Fruit fly (Drosophila melanogaster) whole organism, embryonic: ENCODE measurements around the gene JMJD5.

Experiments
- Atf6 ChIP-seq: fragments of 200-800 bp; sonication (Bioruptor generic); IDR thresholded peaks from 2 replicates; pipeline ENCODE4 v1.3.6; 2022; ENCODE audit warnings: missing biosample characterization, missing genetic modification characterization
- BEAF-32 ChIP-seq: fragments of 200-800 bp; sonication (Bioruptor generic); optimal IDR thresholded peaks from 3 replicates; lab custom pipeline; 2017; ENCODE audit warnings: missing biosample characterization, missing genetic modification characterization, mild to moderate bottlenecking, moderate library complexity, missing genetic modification reagents
- Bgb ChIP-seq: fragments of 200-800 bp; sonication (Bioruptor generic); IDR thresholded peaks from 2 replicates; pipeline ENCODE4 v1.3.6; 2022; ENCODE audit warnings: missing biosample characterization, missing genetic modification characterization; ENCODE audit not compliant: partially characterized antibody
- CG11504 ChIP-seq: fragments of 200-800 bp; sonication (Bioruptor generic); optimal IDR thresholded peaks from 3 replicates; lab custom pipeline; 2019; ENCODE audit warnings: missing biosample characterization, mild to moderate bottlenecking, missing genetic modification characterization, moderate library complexity
- CG1233 ChIP-seq: fragments of 200-800 bp; sonication (Bioruptor generic); optimal IDR thresholded peaks from 4 replicates; lab custom pipeline; 2018; ENCODE audit warnings: missing biosample characterization, mild to moderate bottlenecking, missing genetic modification characterization
- CG13624 ChIP-seq: fragments of 200-800 bp; sonication (Bioruptor generic); optimal IDR thresholded peaks from 2 replicates; lab custom pipeline; 2016; ENCODE audit warnings: missing biosample characterization, missing genetic modification characterization
- CG15011 ChIP-seq: fragments of 200-800 bp; sonication (Bioruptor generic); optimal IDR thresholded peaks from 3 replicates; lab custom pipeline; 2018; ENCODE audit warnings: missing biosample characterization, mild to moderate bottlenecking, missing genetic modification characterization
- CG16779 ChIP-seq: fragments of 200-800 bp; sonication (Bioruptor generic); IDR thresholded peaks from 2 replicates; pipeline ENCODE4 v1.3.6; 2022; ENCODE audit warnings: missing biosample characterization, missing genetic modification characterization
- CG16813 ChIP-seq: fragments of 200-800 bp; sonication (Bioruptor generic); IDR thresholded peaks from 3 replicates; pipeline ENCODE4 v1.3.6; 2022; ENCODE audit warnings: missing biosample characterization, missing genetic modification characterization; ENCODE audit not compliant: partially characterized antibody
- CG31388 ChIP-seq: fragments of 200-800 bp; sonication (Bioruptor generic); optimal IDR thresholded peaks from 2 replicates; lab custom pipeline; 2016; ENCODE audit warnings: missing biosample characterization, missing genetic modification characterization
- CG6683 ChIP-seq: fragments of 200-800 bp; sonication (Bioruptor generic); optimal IDR thresholded peaks from 2 replicates; lab custom pipeline; 2017; ENCODE audit warnings: missing biosample characterization, mild to moderate bottlenecking, missing genetic modification characterization, missing genetic modification reagents
- CG8359 ChIP-seq: fragments of 200-800 bp; sonication (Bioruptor generic); optimal IDR thresholded peaks from 2 replicates; lab custom pipeline; 2017; ENCODE audit warnings: missing biosample characterization, mild to moderate bottlenecking, missing genetic modification characterization, borderline replicate concordance
- CG9932 ChIP-seq: fragments of 200-800 bp; sonication (Bioruptor generic); IDR thresholded peaks from 2 replicates; pipeline ENCODE4 v1.3.6; 2022; ENCODE audit warnings: missing biosample characterization, missing genetic modification characterization
- Dfd ChIP-seq, 2 experiments: fragments of >200 bp; optimal IDR thresholded peaks; 2 replicates each; lab custom pipeline; 2017; ENCODE audit warnings: missing biosample characterization in 2 of 2, missing genetic modification characterization in 2 of 2
- E2f2 ChIP-seq: fragments of 200-800 bp; sonication (Bioruptor generic); IDR thresholded peaks from 2 replicates; pipeline ENCODE4 v1.3.6; 2022; ENCODE audit warnings: missing biosample characterization, missing genetic modification characterization
- Ets65A ChIP-seq: fragments of 200-800 bp; sonication (Bioruptor generic); peaks from one replicate; lab custom pipeline; 2016; ENCODE audit warnings: missing biosample characterization, missing genetic modification characterization
- Hand ChIP-seq: fragments of 200-800 bp; sonication (Bioruptor generic); optimal IDR thresholded peaks from 2 replicates; lab custom pipeline; 2017; ENCODE audit warnings: mild to moderate bottlenecking, missing biosample characterization, missing genetic modification reagents, missing genetic modification characterization
- HmgZ ChIP-seq: fragments of 200-800 bp; sonication (Bioruptor generic); optimal IDR thresholded peaks from 2 replicates; lab custom pipeline; 2018; ENCODE audit warnings: missing biosample characterization, mild to moderate bottlenecking, missing genetic modification characterization
- Hr51 ChIP-seq, 2 experiments: fragments of 200-800 bp; sonication (Bioruptor generic); optimal IDR thresholded peaks; 2 replicates in 1 of 2; 3 replicates in 1 of 2; lab custom pipeline; 2016 to 2018; ENCODE audit warnings: missing biosample characterization in 2 of 2, missing genetic modification characterization in 2 of 2, mild to moderate bottlenecking in 1 of 2, moderate library complexity in 1 of 2
- MBD-R2 ChIP-seq: fragments of 200-800 bp; sonication (Bioruptor generic); IDR thresholded peaks from 2 replicates; pipeline ENCODE4 v1.3.6; 2022; ENCODE audit warnings: missing biosample characterization, missing genetic modification characterization
- Med ChIP-seq: fragments of 200-800 bp; sonication (Bioruptor generic); peaks from one replicate; lab custom pipeline; 2016; ENCODE audit warnings: missing biosample characterization, missing genetic modification characterization, mild to moderate bottlenecking, inconsistent platforms, moderate library complexity
- Meics ChIP-seq: fragments of 200-800 bp; sonication (Bioruptor generic); optimal IDR thresholded peaks from 2 replicates; lab custom pipeline; 2017; ENCODE audit warnings: missing biosample characterization, mild to moderate bottlenecking, missing genetic modification characterization
- Nf-YC ChIP-seq: fragments of 200-800 bp; optimal IDR thresholded peaks from 3 replicates; lab custom pipeline; 2019; ENCODE audit warnings: missing biosample characterization, mild to moderate bottlenecking, missing genetic modification characterization, moderate library complexity
- Ravus ChIP-seq: fragments of 200-800 bp; sonication (Bioruptor generic); IDR thresholded peaks from 2 replicates; pipeline ENCODE4 v1.3.6; 2022; ENCODE audit warnings: missing biosample characterization, missing genetic modification characterization
- Scr ChIP-seq: fragments of 200-800 bp; sonication (Bioruptor generic); IDR thresholded peaks from 2 replicates; pipeline ENCODE4 v1.3.6; 2022; ENCODE audit warnings: missing biosample characterization, missing genetic modification characterization; ENCODE audit not compliant: partially characterized antibody
- Taf1 ChIP-seq: fragments of 200-800 bp; sonication (Bioruptor generic); IDR thresholded peaks from 2 replicates; pipeline ENCODE4 v1.3.6; 2022; ENCODE audit warnings: missing biosample characterization, missing genetic modification characterization
- YL-1 ChIP-seq: fragments of 200-800 bp; sonication (Bioruptor generic); optimal IDR thresholded peaks from 3 replicates; lab custom pipeline; 2017; ENCODE audit warnings: missing biosample characterization, mild to moderate bottlenecking, missing genetic modification characterization
- ap ChIP-seq: fragments of 200-800 bp; sonication (Bioruptor generic); IDR thresholded peaks from 2 replicates; pipeline ENCODE4 v1.3.6; 2022; ENCODE audit warnings: missing biosample characterization, missing genetic modification characterization
- bbx ChIP-seq: fragments of 200-800 bp; sonication (Bioruptor generic); IDR thresholded peaks from 2 replicates; pipeline ENCODE4 v1.3.6; 2022; ENCODE audit warnings: missing biosample characterization, missing genetic modification characterization; ENCODE audit not compliant: partially characterized antibody
- ewg ChIP-seq: fragments of 200-800 bp; sonication (Bioruptor generic); optimal IDR thresholded peaks from 3 replicates; lab custom pipeline; 2017; ENCODE audit warnings: mild to moderate bottlenecking, missing biosample characterization, missing genetic modification reagents, missing genetic modification characterization
- eyg ChIP-seq: fragments of 200-800 bp; sonication (Bioruptor generic); optimal IDR thresholded peaks from 3 replicates; lab custom pipeline; 2016; ENCODE audit warnings: missing biosample characterization, missing genetic modification characterization
- fd3F ChIP-seq: fragments of 200-800 bp; sonication (Bioruptor generic); optimal IDR thresholded peaks from 2 replicates; lab custom pipeline; 2018; ENCODE audit warnings: missing biosample characterization, mild to moderate bottlenecking, missing genetic modification characterization, moderate library complexity
- gro ChIP-seq: fragments of 200-800 bp; sonication (Bioruptor generic); optimal IDR thresholded peaks from 2 replicates; lab custom pipeline; 2016; ENCODE audit warnings: missing biosample characterization, missing genetic modification characterization
- gsb-n ChIP-seq: fragments of 200-800 bp; sonication (Bioruptor generic); optimal IDR thresholded peaks from 3 replicates; lab custom pipeline; 2018; ENCODE audit warnings: missing biosample characterization, mild to moderate bottlenecking, missing genetic modification characterization
- ind ChIP-seq: fragments of 200-800 bp; sonication (Bioruptor generic); optimal IDR thresholded peaks from 3 replicates; lab custom pipeline; 2016; ENCODE audit warnings: missing biosample characterization, missing genetic modification characterization
- maf-S ChIP-seq: fragments of 200-800 bp; sonication (Bioruptor generic); optimal IDR thresholded peaks from 2 replicates; lab custom pipeline; 2016; ENCODE audit warnings: missing biosample characterization, missing genetic modification characterization
- mam ChIP-seq: fragments of 200-800 bp; sonication (Bioruptor generic); optimal IDR thresholded peaks from 3 replicates; lab custom pipeline; 2016; ENCODE audit warnings: missing biosample characterization, missing genetic modification characterization
- mirr ChIP-seq: fragments of 200-800 bp; sonication (Bioruptor generic); optimal IDR thresholded peaks from 3 replicates; lab custom pipeline; 2018; ENCODE audit warnings: missing biosample characterization, mild to moderate bottlenecking, missing genetic modification characterization
- nau ChIP-seq: fragments of 200-800 bp; sonication (Bioruptor generic); optimal IDR thresholded peaks from 3 replicates; lab custom pipeline; 2017; ENCODE audit warnings: missing biosample characterization, mild to moderate bottlenecking, missing genetic modification characterization, missing genetic modification reagents
- nerfin-1 ChIP-seq: fragments of 200-800 bp; sonication (Bioruptor generic); optimal IDR thresholded peaks from 3 replicates; lab custom pipeline; 2019; ENCODE audit warnings: missing biosample characterization, mild to moderate bottlenecking, missing genetic modification characterization, moderate library complexity
- p53 ChIP-seq: fragments of 200-800 bp; sonication (Bioruptor generic); optimal IDR thresholded peaks from 2 replicates; lab custom pipeline; 2016; ENCODE audit warnings: missing biosample characterization, missing genetic modification characterization
- pzg ChIP-seq: fragments of 200-800 bp; sonication (Bioruptor generic); optimal IDR thresholded peaks from 3 replicates; lab custom pipeline; 2018; ENCODE audit warnings: missing biosample characterization, mild to moderate bottlenecking, missing genetic modification characterization, moderate library complexity
- ranshi ChIP-seq: fragments of 200-800 bp; sonication (Bioruptor generic); IDR thresholded peaks from 2 replicates; pipeline ENCODE4 v1.3.6; 2022; ENCODE audit warnings: missing biosample characterization, missing genetic modification characterization
- scrt ChIP-seq: fragments of 200-800 bp; sonication (Bioruptor generic); optimal IDR thresholded peaks from 2 replicates; lab custom pipeline; 2018; ENCODE audit warnings: missing biosample characterization, mild to moderate bottlenecking, missing genetic modification characterization, moderate library complexity
- sens ChIP-seq: fragments of 200-800 bp; sonication (Bioruptor generic); peaks from one replicate; lab custom pipeline; 2016; ENCODE audit warnings: missing biosample characterization, missing genetic modification characterization
- slp2 ChIP-seq: fragments of 200-800 bp; sonication (Bioruptor generic); optimal IDR thresholded peaks from 2 replicates; lab custom pipeline; 2016; ENCODE audit warnings: missing biosample characterization, missing genetic modification characterization
- stwl ChIP-seq: fragments of 200-800 bp; sonication (Bioruptor generic); optimal IDR thresholded peaks from 3 replicates; lab custom pipeline; 2018; ENCODE audit warnings: missing biosample characterization, mild to moderate bottlenecking, missing genetic modification characterization, moderate library complexity
- tgo ChIP-seq: fragments of 200-800 bp; sonication (Bioruptor generic); IDR thresholded peaks from 3 replicates; pipeline ENCODE4 v1.3.6; 2022; ENCODE audit warnings: missing biosample characterization, missing genetic modification characterization
- unpg ChIP-seq: fragments of 200-800 bp; sonication (Bioruptor generic); optimal IDR thresholded peaks from 3 replicates; lab custom pipeline; 2018; ENCODE audit warnings: missing biosample characterization, mild to moderate bottlenecking, missing genetic modification characterization, moderate library complexity
- z ChIP-seq: fragments of 200-800 bp; sonication (Bioruptor generic); IDR thresholded peaks from 3 replicates; pipeline ENCODE4 v1.3.6; 2022; ENCODE audit warnings: missing biosample characterization, missing genetic modification characterization
- zen ChIP-seq: fragments of 200-800 bp; sonication (Bioruptor generic); optimal IDR thresholded peaks from 3 replicates; lab custom pipeline; 2018; ENCODE audit warnings: missing biosample characterization, mild to moderate bottlenecking, missing genetic modification characterization, moderate library complexity

Gene JMJD5

dm6 chr3L:841260-841659, at the start of gene JMJD5, which contains the start of gene Gr61a:
JMJD5 (minus strand) TSS chr3L:841360.
Gr61a (plus strand) TSS chr3L:841451.
- no peak for TF ChIP-seq HmgZ (tag; lab: Kevin White, UChicago)
- no peak for TF ChIP-seq Atf6 (GFP tag; lab: Robert Waterston, UW)
- TF ChIP-seq Nf-YC (tag; lab: Kevin White, UChicago): no peak
- TF ChIP-seq Hand (GFP tag; lab: Kevin White, UChicago): no peak
- no peak for TF ChIP-seq tgo
- TF ChIP-seq CG6683 (GFP tag; lab: Kevin White, UChicago): no peak
- no peak for TF ChIP-seq CG8359 (GFP tag; lab: Kevin White, UChicago)
- peak; percentile 0 for TF ChIP-seq pzg (GFP tag; lab: Kevin White, UChicago)
- no peak for TF ChIP-seq Ravus (GFP tag; lab: Robert Waterston, UW)
- TF ChIP-seq CG1233 (GFP tag; lab: Kevin White, UChicago): no peak
- no peak for TF ChIP-seq CG16813 (GFP tag; lab: Robert Waterston, UW)
- TF ChIP-seq Dfd (GFP tag; optimal IDR thresholded peaks at IDR 0.05; lab: Kevin White, UChicago): no peak
- TF ChIP-seq nerfin-1 (tag; lab: Kevin White, UChicago): no peak
- TF ChIP-seq p53 (GFP tag; lab: Kevin White, UChicago): no peak
- no peak for TF ChIP-seq fd3F (GFP tag; lab: Kevin White, UChicago)
- no peak for TF ChIP-seq gro (GFP tag; lab: Kevin White, UChicago)
- TF ChIP-seq gsb-n (tag; lab: Kevin White, UChicago): no peak
- TF ChIP-seq Hr51 (GFP tag; optimal IDR thresholded peaks at IDR 0.05; lab: Kevin White, UChicago): no peak
- no peak for TF ChIP-seq CG31388 (GFP tag; lab: Kevin White, UChicago)
- no peak for TF ChIP-seq CG13624 (GFP tag; lab: Kevin White, UChicago)
- no peak for TF ChIP-seq mirr (GFP tag; lab: Kevin White, UChicago)
- TF ChIP-seq unpg: no peak
- TF ChIP-seq Med (GFP tag; lab: Kevin White, UChicago): peak; percentile 48
- no peak for TF ChIP-seq sens
- no peak for TF ChIP-seq ind (GFP tag; lab: Kevin White, UChicago)
- peak; percentile 14; the same call in 1 of the 2 replicates for TF ChIP-seq Scr (GFP tag; lab: Robert Waterston, UW)
- TF ChIP-seq stwl (tag; lab: Kevin White, UChicago): peak; percentile 20
- TF ChIP-seq E2f2 (GFP tag; lab: Robert Waterston, UW): 0 out of 2 replicates have a peak, but pooled peaks have one; percentile 27
- TF ChIP-seq BEAF-32: peak; percentile 19
- TF ChIP-seq CG11504 (tag; lab: Kevin White, UChicago): no peak
- TF ChIP-seq MBD-R2 (GFP tag; lab: Robert Waterston, UW): peak; percentile 59
- TF ChIP-seq maf-S (GFP tag; lab: Kevin White, UChicago): no peak
- no peak for TF ChIP-seq zen
- TF ChIP-seq ewg: no peak
- TF ChIP-seq slp2: no peak
- no peak for TF ChIP-seq CG16779
- TF ChIP-seq Bgb: peak; percentile 26; the same call in 1 of the 2 replicates
- no peak for TF ChIP-seq z
- no peak for TF ChIP-seq ap
- no peak for TF ChIP-seq Taf1 (GFP tag; lab: Robert Waterston, UW)
- TF ChIP-seq mam (GFP tag; lab: Kevin White, UChicago): no peak
- TF ChIP-seq ranshi: no peak
- no peak for TF ChIP-seq Meics (GFP tag; lab: Kevin White, UChicago)
- TF ChIP-seq nau (GFP tag; lab: Kevin White, UChicago): no peak
- no peak for TF ChIP-seq scrt (GFP tag; lab: Kevin White, UChicago)
- TF ChIP-seq bbx (GFP tag; lab: Robert Waterston, UW): no peak
- no peak for TF ChIP-seq YL-1 (GFP tag; lab: Kevin White, UChicago)
- TF ChIP-seq CG15011: no peak
- no peak for TF ChIP-seq CG9932 (GFP tag; lab: Robert Waterston, UW)
- no peak for TF ChIP-seq eyg (GFP tag; lab: Kevin White, UChicago)
- peak; percentile 20 for TF ChIP-seq Ets65A (GFP tag; lab: Kevin White, UChicago)
